Worm (Caenorhabditis elegans): ENCODE results near the gene acp-4.
A peak's percentile ranks its signal among the peaks of the same experiment; 100 is the strongest.

acp-4 gene

ce11 chrII:8440792-8441191 lies 5.9 kb upstream of the acp-4 start (continued):
- TF ChIP-seq D1046.2 (GFP tag; IDR thresholded peaks at IDR 0.05) (no peak), daf-19 (GFP tag; conservative IDR thresholded peaks at IDR 0.05) (no peak), spr-3 (GFP tag; optimal IDR thresholded peaks at IDR 0.05) (no peak), duxl-1 (tag; optimal IDR thresholded peaks at IDR 0.05; ENCODE audit: poor library complexity) (no peak), nhr-6 (tag; optimal IDR thresholded peaks at IDR 0.05) (no peak), lin-1 (GFP tag; IDR thresholded peaks at IDR 0.05) (no peak), ceh-32 (tag; optimal IDR thresholded peaks at IDR 0.05; ENCODE audit: poor library complexity) (no peak), nhr-48 (tag; optimal IDR thresholded peaks at IDR 0.05) (no peak), hif-1 (tag; optimal IDR thresholded peaks at IDR 0.05) (no peak), Y48G9A.11 (GFP tag; IDR thresholded peaks at IDR 0.05) (no peak), egl-27 (tag; optimal IDR thresholded peaks at IDR 0.05) (no peak), lim-7 (GFP tag; IDR thresholded peaks at IDR 0.05) (no peak), vab-7 (GFP tag; IDR thresholded peaks at IDR 0.05) (no peak), lin-38 (GFP tag; IDR thresholded peaks at IDR 0.05) (no peak), ZK546.5 (tag; optimal IDR thresholded peaks at IDR 0.05) (no peak), zfp-3 (GFP tag; conservative IDR thresholded peaks at IDR 0.05) (no peak), cey-2 (tag; optimal IDR thresholded peaks at IDR 0.05; ENCODE audit: borderline replicate concordance, insufficient read depth) (peak; percentile 57), unc-62 (GFP tag; optimal IDR thresholded peaks at IDR 0.05 in 1 of 2) (no peak), unc-62 (tag; optimal IDR thresholded peaks at IDR 0.05) (no peak), ceh-28 (tag; optimal IDR thresholded peaks at IDR 0.05) (no peak), set-16 (GFP tag; IDR thresholded peaks at IDR 0.05) (no peak), F37D6.2 (tag; optimal IDR thresholded peaks at IDR 0.05) (no peak), Y105C5A.15 (GFP tag; IDR thresholded peaks at IDR 0.05) (no peak), unc-39 (tag; optimal IDR thresholded peaks at IDR 0.05) (no peak), tra-1 (GFP tag; IDR thresholded peaks at IDR 0.05) (no peak), zip-2 (tag; optimal IDR thresholded peaks at IDR 0.05) (no peak), dmd-8 (GFP tag; IDR thresholded peaks at IDR 0.05) (no peak), saeg-2 (GFP tag; IDR thresholded peaks at IDR 0.05) (no peak), mep-1 (tag; optimal IDR thresholded peaks at IDR 0.05) (peak; percentile 37), snpc-4 (tag; optimal IDR thresholded peaks at IDR 0.05) (no peak), lin-39 (tag; optimal IDR thresholded peaks at IDR 0.05) (no peak), mxl-3 (GFP tag; optimal IDR thresholded peaks at IDR 0.05) (no peak), ceh-62 (tag; optimal IDR thresholded peaks at IDR 0.05) (no peak)

- TF ChIP-seq hlh-11 (tag; optimal IDR thresholded peaks at IDR 0.05) (peak; percentile 11), ZK337.2 (GFP tag; IDR thresholded peaks at IDR 0.05) (no peak), F49E8.2 (tag; optimal IDR thresholded peaks at IDR 0.05; ENCODE audit: borderline replicate concordance) (no peak), hlh-30 (tag; optimal IDR thresholded peaks at IDR 0.05; ENCODE audit: insufficient read depth) (peak; percentile 51), nhr-28 (tag; optimal IDR thresholded peaks at IDR 0.05) (peak; percentile 77), mdl-1 (tag; optimal IDR thresholded peaks at IDR 0.05) (peak in 1 of 2 experiments; percentile 35), dmd-6 (GFP tag; IDR thresholded peaks at IDR 0.05) (peak; percentile 48; the same call in 1 of the 2 replicates)
Measured at ce11 chrII:8440097-8440496, 5.2 kb upstream of the acp-4 start.

ce11 chrII:8438791-8439287 lies 3.9 kb upstream of the acp-4 start, which contains the start of gene lips-10:
Gene lips-10 (plus strand): TSS chrII:8439168.
- no peak for TF ChIP-seq ZK337.2 (GFP tag; IDR thresholded peaks at IDR 0.05)
- no peak for TF ChIP-seq F10B5.3 (tag; optimal IDR thresholded peaks at IDR 0.05)
- peak in 1 of 2 experiments; percentile 13 for TF ChIP-seq unc-62 (GFP tag; optimal IDR thresholded peaks at IDR 0.05 in 1 of 2)
- TF ChIP-seq unc-62 (tag; optimal IDR thresholded peaks at IDR 0.05): no peak
- TF ChIP-seq nhr-28 (tag; optimal IDR thresholded peaks at IDR 0.05): peak; percentile 91
